Fruit fly (Drosophila melanogaster) whole organism, embryonic: ENCODE results near the gene Drice.
A peak's percentile ranks its signal among the peaks of the same experiment; 100 is the strongest.

Source experiments
- B-H1 ChIP-seq: fragments of 200-800 bp; sonication (Bioruptor generic); IDR thresholded peaks from 3 replicates; pipeline ENCODE4 v1.3.6; 2022; ENCODE audit warnings: missing biosample characterization, missing genetic modification characterization
- BtbVII ChIP-seq: fragments of 200-800 bp; sonication (Bioruptor generic); optimal IDR thresholded peaks from 3 replicates; lab custom pipeline; 2017; ENCODE audit warnings: missing biosample characterization, mild to moderate bottlenecking, missing genetic modification characterization
- CG10654 ChIP-seq: fragments of 200-800 bp; sonication (Bioruptor generic); optimal IDR thresholded peaks from 2 replicates; lab custom pipeline; 2016; ENCODE audit warnings: missing biosample characterization, missing genetic modification characterization
- CG11504 ChIP-seq: fragments of 200-800 bp; sonication (Bioruptor generic); optimal IDR thresholded peaks from 3 replicates; lab custom pipeline; 2019; ENCODE audit warnings: missing biosample characterization, mild to moderate bottlenecking, missing genetic modification characterization, moderate library complexity
- CG11723 ChIP-seq: fragments of 200-800 bp; sonication (Bioruptor generic); optimal IDR thresholded peaks from 2 replicates; lab custom pipeline; 2017; ENCODE audit warnings: missing biosample characterization, mild to moderate bottlenecking, missing genetic modification characterization
- CG14014 ChIP-seq: fragments of 200-800 bp; sonication (Bioruptor generic); IDR thresholded peaks from 2 replicates; pipeline ENCODE4 v1.3.6; 2022; ENCODE audit warnings: missing biosample characterization, missing genetic modification characterization
- CG15479 ChIP-seq: fragments of 200-800 bp; sonication (Bioruptor generic); optimal IDR thresholded peaks from 3 replicates; lab custom pipeline; 2019; ENCODE audit warnings: missing biosample characterization, mild to moderate bottlenecking, missing genetic modification characterization, moderate library complexity
- CG1832 ChIP-seq: fragments of 200-800 bp; sonication (Bioruptor generic); optimal IDR thresholded peaks from 2 replicates; lab custom pipeline; 2017; ENCODE audit warnings: missing biosample characterization, mild to moderate bottlenecking, missing genetic modification characterization, inconsistent platforms
- CG2202 ChIP-seq: fragments of 200-800 bp; sonication (Bioruptor generic); optimal IDR thresholded peaks from 2 replicates; lab custom pipeline; 2018; ENCODE audit warnings: missing biosample characterization, mild to moderate bottlenecking, missing genetic modification characterization
- CG33557 ChIP-seq: fragments of 200-800 bp; sonication (Bioruptor generic); optimal IDR thresholded peaks from 2 replicates; lab custom pipeline; 2019; ENCODE audit warnings: missing biosample characterization, mild to moderate bottlenecking, missing genetic modification characterization, moderate library complexity
- CG3407 ChIP-seq: fragments of 200-800 bp; sonication (Bioruptor generic); optimal IDR thresholded peaks from 2 replicates; lab custom pipeline; 2018; ENCODE audit warnings: missing biosample characterization, mild to moderate bottlenecking, missing genetic modification characterization
- CG34224 ChIP-seq: fragments of 200-800 bp; sonication (Bioruptor generic); IDR thresholded peaks from 3 replicates; pipeline ENCODE4 v1.3.6; 2022; ENCODE audit warnings: missing biosample characterization, missing genetic modification characterization; ENCODE audit not compliant: partially characterized antibody
- CG34422 ChIP-seq: fragments of 200-800 bp; sonication (Bioruptor generic); IDR thresholded peaks from 3 replicates; pipeline ENCODE4 v1.3.6; 2022; ENCODE audit warnings: missing biosample characterization, missing genetic modification characterization
- CG3726 ChIP-seq: fragments of 200-800 bp; sonication (Bioruptor generic); IDR thresholded peaks from 3 replicates; pipeline ENCODE4, ENCODE4 v1.3.6; 2022; ENCODE audit warnings: missing biosample characterization, missing genetic modification characterization
- CG3838 ChIP-seq: fragments of 200-800 bp; sonication (Bioruptor generic); optimal IDR thresholded peaks from 3 replicates; lab custom pipeline; 2016; ENCODE audit warnings: missing biosample characterization, missing genetic modification characterization
- CG43689 ChIP-seq: fragments of 200-800 bp; sonication (Bioruptor generic); IDR thresholded peaks from 2 replicates; pipeline ENCODE4 v1.3.6; 2022; ENCODE audit warnings: missing biosample characterization, missing genetic modification characterization
- CG4730 ChIP-seq: fragments of 200-800 bp; sonication (Bioruptor generic); IDR thresholded peaks from 2 replicates; pipeline ENCODE4 v1.3.6; 2022; ENCODE audit warnings: missing biosample characterization, missing genetic modification characterization
- CG6254 ChIP-seq: fragments of 200-800 bp; sonication (Bioruptor generic); optimal IDR thresholded peaks from 3 replicates; lab custom pipeline; 2017; ENCODE audit warnings: mild to moderate bottlenecking, missing biosample characterization, missing genetic modification reagents, missing genetic modification characterization
- CG7786 ChIP-seq: fragments of 200-800 bp; sonication (Bioruptor generic); optimal IDR thresholded peaks from 2 replicates; lab custom pipeline; 2016; ENCODE audit warnings: missing biosample characterization, missing genetic modification characterization
- CG7963 ChIP-seq: fragments of 200-800 bp; sonication (Bioruptor generic); IDR thresholded peaks from 3 replicates; pipeline ENCODE4 v1.3.6; 2022; ENCODE audit warnings: missing biosample characterization, missing genetic modification characterization; ENCODE audit not compliant: partially characterized antibody
- CG8290 ChIP-seq, 3 experiments: fragments of 200-800 bp; sonication (Bioruptor generic); optimal IDR thresholded peaks; 2 replicates each; lab custom pipeline; 2016 to 2019; ENCODE audit warnings: missing biosample characterization in 3 of 3, missing genetic modification characterization in 3 of 3, mild to moderate bottlenecking in 2 of 3, moderate library complexity in 1 of 3
- CG8478 ChIP-seq: fragments of >200 bp; optimal IDR thresholded peaks from 2 replicates; lab custom pipeline; 2018
- Chrac-16 ChIP-seq: fragments of 200-800 bp; sonication (Bioruptor generic); optimal IDR thresholded peaks from 3 replicates; lab custom pipeline; 2016; ENCODE audit warnings: missing biosample characterization, missing genetic modification characterization
- D19A ChIP-seq: fragments of 200-800 bp; optimal IDR thresholded peaks from 3 replicates; lab custom pipeline; 2019; ENCODE audit warnings: missing biosample characterization, mild to moderate bottlenecking, missing genetic modification characterization, moderate library complexity
- Dll ChIP-seq: fragments of 200-800 bp; sonication (Bioruptor generic); IDR thresholded peaks from 4 replicates; pipeline ENCODE4 v1.3.6; 2022; ENCODE audit warnings: missing biosample characterization, missing genetic modification characterization; ENCODE audit not compliant: partially characterized antibody
- E2f2 ChIP-seq: fragments of 200-800 bp; sonication (Bioruptor generic); IDR thresholded peaks from 2 replicates; pipeline ENCODE4 v1.3.6; 2022; ENCODE audit warnings: missing biosample characterization, missing genetic modification characterization
- Fer3 ChIP-seq: fragments of 200-800 bp; sonication (Bioruptor generic); optimal IDR thresholded peaks from 2 replicates; lab custom pipeline; 2018; ENCODE audit warnings: missing biosample characterization, mild to moderate bottlenecking, missing genetic modification characterization, moderate library complexity
- Gug ChIP-seq: fragments of 200-800 bp; sonication (Bioruptor generic); IDR thresholded peaks from 4 replicates; pipeline ENCODE4 v1.3.6; 2022; ENCODE audit warnings: missing biosample characterization, missing genetic modification characterization
- Hsf ChIP-seq: fragments of 200-800 bp; sonication (Bioruptor generic); optimal IDR thresholded peaks from 3 replicates; lab custom pipeline; 2016; ENCODE audit warnings: missing biosample characterization, missing genetic modification characterization
- Med ChIP-seq: fragments of 200-800 bp; sonication (Bioruptor generic); peaks from one replicate; lab custom pipeline; 2016; ENCODE audit warnings: missing biosample characterization, missing genetic modification characterization, mild to moderate bottlenecking, inconsistent platforms, moderate library complexity
- Nf-YB ChIP-seq: fragments of 200-800 bp; sonication (Bioruptor generic); optimal IDR thresholded peaks from 3 replicates; lab custom pipeline; 2019; ENCODE audit warnings: missing biosample characterization, mild to moderate bottlenecking, missing genetic modification characterization, moderate library complexity
- Oli ChIP-seq: fragments of 200-800 bp; sonication (Bioruptor generic); optimal IDR thresholded peaks from 2 replicates; lab custom pipeline; 2018; ENCODE audit warnings: missing biosample characterization, mild to moderate bottlenecking, missing genetic modification characterization, moderate library complexity
- Six4 ChIP-seq: fragments of 200-800 bp; sonication (Bioruptor generic); optimal IDR thresholded peaks from 2 replicates; lab custom pipeline; 2016; ENCODE audit warnings: missing biosample characterization, missing genetic modification characterization
- Trl ChIP-seq, 3 experiments: fragments of >200 bp in 2 of 3; fragments of 200-800 bp in 1 of 3; sonication (Bioruptor generic) in 1 of 3; optimal IDR thresholded peaks; 2 replicates in 1 of 3; 3 replicates in 2 of 3; lab custom pipeline; 2016 to 2017; ENCODE audit warnings: missing biosample characterization in 1 of 3, missing genetic modification characterization in 1 of 3
- aop ChIP-seq: fragments of 200-800 bp; sonication (Bioruptor generic); IDR thresholded peaks from 2 replicates; pipeline ENCODE4 v1.3.6; 2022; ENCODE audit warnings: missing biosample characterization, missing genetic modification characterization
- ato ChIP-seq: fragments of 200-800 bp; sonication (Bioruptor generic); IDR thresholded peaks from 2 replicates; pipeline ENCODE4 v1.3.6; 2022; ENCODE audit warnings: missing biosample characterization, missing genetic modification characterization; ENCODE audit not compliant: partially characterized antibody
- btn ChIP-seq: fragments of 200-800 bp; sonication (Bioruptor generic); optimal IDR thresholded peaks from 2 replicates; lab custom pipeline; 2016; ENCODE audit warnings: missing biosample characterization, missing genetic modification characterization
- caup ChIP-seq: fragments of 200-800 bp; sonication (Bioruptor generic); optimal IDR thresholded peaks from 3 replicates; lab custom pipeline; 2017; ENCODE audit warnings: missing biosample characterization, mild to moderate bottlenecking, missing genetic modification characterization, moderate library complexity; ENCODE audit not compliant: severe bottlenecking
- h ChIP-seq: fragments of >200 bp; optimal IDR thresholded peaks from 2 replicates; lab custom pipeline; 2017
- ham ChIP-seq: fragments of 200-800 bp; sonication (Bioruptor generic); IDR thresholded peaks from 2 replicates; pipeline ENCODE4 v1.3.6; 2022; ENCODE audit warnings: missing biosample characterization, missing genetic modification characterization
- ken ChIP-seq: fragments of 200-800 bp; sonication (Bioruptor generic); IDR thresholded peaks from 3 replicates; pipeline ENCODE4 v1.3.6; 2022; ENCODE audit warnings: missing biosample characterization, missing genetic modification characterization
- kni ChIP-seq: fragments of 200-800 bp; sonication (Bioruptor generic); optimal IDR thresholded peaks from 3 replicates; lab custom pipeline; 2017; ENCODE audit warnings: mild to moderate bottlenecking, missing biosample characterization, missing genetic modification reagents, missing genetic modification characterization
- lbe ChIP-seq: fragments of 200-800 bp; sonication (Bioruptor generic); optimal IDR thresholded peaks from 2 replicates; lab custom pipeline; 2016; ENCODE audit warnings: missing biosample characterization, mild to moderate bottlenecking, missing genetic modification characterization
- pho ChIP-seq: fragments of 200-800 bp; sonication (Bioruptor generic); optimal IDR thresholded peaks from 2 replicates; lab custom pipeline; 2016; ENCODE audit warnings: missing biosample characterization, missing genetic modification characterization
- prd ChIP-seq, 3 experiments: fragments of >200 bp in 2 of 3; fragments of 200-800 bp in 1 of 3; sonication (Bioruptor generic) in 1 of 3; optimal IDR thresholded peaks in 2 of 3; IDR thresholded peaks in 1 of 3; 2 replicates in 2 of 3; 3 replicates in 1 of 3; pipeline versions ENCODE4 v1.3.6 to Lab custom; 2017 to 2022; ENCODE audit warnings: missing biosample characterization in 1 of 3, missing genetic modification characterization in 1 of 3
- sd ChIP-seq: fragments of 200-800 bp; sonication (Bioruptor generic); optimal IDR thresholded peaks from 3 replicates; lab custom pipeline; 2018; ENCODE audit warnings: missing biosample characterization, mild to moderate bottlenecking, missing genetic modification characterization, moderate library complexity
- sim ChIP-seq: fragments of 200-800 bp; sonication (Bioruptor generic); IDR thresholded peaks from 2 replicates; pipeline ENCODE4 v1.3.6; 2022; ENCODE audit warnings: missing biosample characterization, missing genetic modification characterization
- stc ChIP-seq: fragments of 200-800 bp; sonication (Bioruptor generic); IDR thresholded peaks from 2 replicates; pipeline ENCODE4 v1.3.6; 2022; ENCODE audit warnings: missing biosample characterization, missing genetic modification characterization
- trem ChIP-seq: fragments of 200-800 bp; optimal IDR thresholded peaks from 3 replicates; lab custom pipeline; 2019; ENCODE audit warnings: missing biosample characterization, mild to moderate bottlenecking, missing genetic modification characterization, moderate library complexity
- trh ChIP-seq: fragments of 200-800 bp; sonication (Bioruptor generic); optimal IDR thresholded peaks from 2 replicates; lab custom pipeline; 2016; ENCODE audit warnings: missing biosample characterization, missing genetic modification characterization
- tx ChIP-seq: fragments of 200-800 bp; sonication (Bioruptor generic); optimal IDR thresholded peaks from 2 replicates; lab custom pipeline; 2016; ENCODE audit warnings: missing biosample characterization, missing genetic modification characterization

Gene Drice

dm6 chr3R:29830925-29831324, 31.5 kb downstream of the Drice start (continued):
- TF ChIP-seq D19A (tag; lab: Kevin White, UChicago) (peak; percentile 46), CG33557 (GFP tag; lab: Kevin White, UChicago) (no peak), CG8478 (no peak), Hsf (GFP tag; lab: Kevin White, UChicago) (no peak), CG8290 (GFP tag; optimal IDR thresholded peaks at IDR 0.05; lab: Kevin White, UChicago) (no peak), CG8290 (tag; optimal IDR thresholded peaks at IDR 0.05; lab: Kevin White, UChicago) (no peak), CG15479 (GFP tag; lab: Kevin White, UChicago) (peak; percentile 55), tx (GFP tag; lab: Kevin White, UChicago) (no peak), pho (GFP tag; lab: Kevin White, UChicago) (no peak), kni (GFP tag; lab: Kevin White, UChicago) (peak; percentile 82), trh (GFP tag; lab: Kevin White, UChicago) (no peak), B-H1 (GFP tag; lab: Robert Waterston, UW) (no peak), prd (optimal IDR thresholded peaks at IDR 0.05; lab: Kevin White, UChicago) (no peak), prd (GFP tag; IDR thresholded peaks at IDR 0.05; lab: Robert Waterston, UW) (no peak), CG4730 (GFP tag; lab: Robert Waterston, UW) (no peak), h (no peak), stc (no peak), CG11504 (tag; lab: Kevin White, UChicago) (no peak), CG34224 (GFP tag; lab: Robert Waterston, UW) (no peak), E2f2 (no peak), Fer3 (tag; lab: Kevin White, UChicago) (no peak), btn (GFP tag; lab: Kevin White, UChicago) (no peak), ken (GFP tag; lab: Robert Waterston, UW) (no peak), Med (GFP tag; lab: Kevin White, UChicago) (peak; percentile 73), CG10654 (GFP tag; lab: Kevin White, UChicago) (no peak), CG7963 (GFP tag; lab: Robert Waterston, UW) (no peak), CG34422 (GFP tag; lab: Robert Waterston, UW) (no peak), CG7786 (GFP tag; lab: Kevin White, UChicago) (no peak), lbe (no peak), CG11723 (GFP tag; lab: Kevin White, UChicago) (peak; percentile 58), CG43689 (GFP tag; lab: Robert Waterston, UW) (no peak), sim (no peak), BtbVII (GFP tag; lab: Kevin White, UChicago) (peak; percentile 45), CG1832 (GFP tag; lab: Kevin White, UChicago) (no peak), aop (GFP tag; lab: Robert Waterston, UW) (no peak), trem (tag; lab: Kevin White, UChicago) (peak; percentile 56), ham (GFP tag; lab: Robert Waterston, UW) (no peak), Trl (optimal IDR thresholded peaks at IDR 0.05; lab: Kevin White, UChicago) (no peak), Trl (GFP tag; optimal IDR thresholded peaks at IDR 0.05; lab: Kevin White, UChicago) (no peak), ato (GFP tag; lab: Robert Waterston, UW) (no peak), CG14014 (GFP tag; lab: Robert Waterston, UW) (no peak), sd (tag; lab: Kevin White, UChicago) (no peak), Nf-YB (GFP tag; lab: Kevin White, UChicago) (no peak), CG3838 (GFP tag; lab: Kevin White, UChicago) (no peak), Gug (GFP tag; lab: Robert Waterston, UW) (no peak), Dll (GFP tag; lab: Robert Waterston, UW) (no peak), CG3726 (GFP tag; lab: Robert Waterston, UW) (no peak), Oli (tag; lab: Kevin White, UChicago) (no peak), CG2202 (tag; lab: Kevin White, UChicago) (no peak), caup (no peak), Six4 (GFP tag; lab: Kevin White, UChicago) (no peak), Chrac-16 (GFP tag; lab: Kevin White, UChicago) (no peak), CG3407 (GFP tag; lab: Kevin White, UChicago) (peak; percentile 17), CG6254 (GFP tag; lab: Kevin White, UChicago) (peak; percentile 66)
